Worm (Caenorhabditis elegans) whole organism, late embryonic: ENCODE data around the gene W06A7.2.

Experiments used
- K02D7.2 ChIP-seq: sonication (generic microtip); optimal IDR thresholded peaks from 2 replicates; lab custom pipeline; 2017; ENCODE audit warnings: mild to moderate bottlenecking, missing genetic modification characterization, missing compliant biosample characterization
- Y22D7AL.16 ChIP-seq: sonication (generic microtip); optimal IDR thresholded peaks from 2 replicates; lab custom pipeline; 2016; ENCODE audit warnings: missing genetic modification characterization, missing compliant biosample characterization
- ama-1 ChIP-seq: fragments of 150-350 bp; optimal IDR thresholded peaks from 2 replicates; lab custom pipeline; 2014
- ceh-14 ChIP-seq: sonication (generic microtip); optimal IDR thresholded peaks from 2 replicates; lab custom pipeline; 2016; ENCODE audit warnings: missing genotype, missing genetic modification characterization, missing compliant biosample characterization
- ceh-19 ChIP-seq: fragments of 200-800 bp; sonication (Bioruptor generic); optimal IDR thresholded peaks from 2 replicates; lab custom pipeline; 2018; ENCODE audit warnings: mild to moderate bottlenecking, missing genetic modification characterization, missing compliant biosample characterization
- ceh-22 ChIP-seq: sonication (generic microtip); optimal IDR thresholded peaks from 2 replicates; lab custom pipeline; 2017; ENCODE audit warnings: missing biosample characterization, missing genetic modification characterization
- ceh-24 ChIP-seq: sonication (generic microtip); optimal IDR thresholded peaks from 2 replicates; lab custom pipeline; 2016; ENCODE audit warnings: mild to moderate bottlenecking, missing genetic modification characterization, missing compliant biosample characterization
- ceh-31 ChIP-seq: sonication (generic microtip); optimal IDR thresholded peaks from 2 replicates; lab custom pipeline; 2016; ENCODE audit warnings: missing genetic modification characterization, missing compliant biosample characterization
- ceh-34 ChIP-seq: sonication (generic microtip); optimal IDR thresholded peaks from 2 replicates; lab custom pipeline; 2016; ENCODE audit warnings: mild to moderate bottlenecking, missing genetic modification characterization, missing compliant biosample characterization
- ceh-6 ChIP-seq: fragments of 200-800 bp; sonication (Bioruptor generic); optimal IDR thresholded peaks from 2 replicates; lab custom pipeline; 2018; ENCODE audit warnings: mild to moderate bottlenecking, missing genetic modification characterization, missing compliant biosample characterization
- che-1 ChIP-seq: sonication (generic microtip); optimal IDR thresholded peaks from 2 replicates; lab custom pipeline; 2016; ENCODE audit warnings: mild to moderate bottlenecking, missing genetic modification characterization, missing compliant biosample characterization
- dmd-4 ChIP-seq: sonication (generic microtip); optimal IDR thresholded peaks from 2 replicates; lab custom pipeline; 2016; ENCODE audit warnings: borderline replicate concordance, missing genetic modification characterization, missing compliant biosample characterization
- dve-1 ChIP-seq: sonication (generic microtip); optimal IDR thresholded peaks from 2 replicates; lab custom pipeline; 2017; ENCODE audit warnings: antibody characterized with exemption, mild to moderate bottlenecking, missing genetic modification characterization, missing compliant biosample characterization
- gmeb-2 ChIP-seq: sonication (generic microtip); optimal IDR thresholded peaks from 2 replicates; lab custom pipeline; 2016; ENCODE audit warnings: missing genetic modification characterization, inconsistent platforms, missing compliant biosample characterization
- hlh-13 ChIP-seq: fragments of 200-800 bp; sonication (Bioruptor generic); optimal IDR thresholded peaks from 2 replicates; lab custom pipeline; 2018; ENCODE audit warnings: mild to moderate bottlenecking, missing genetic modification characterization, missing compliant biosample characterization
- hlh-30 ChIP-seq: sonication (generic microtip); optimal IDR thresholded peaks from 2 replicates; lab custom pipeline; 2017; ENCODE audit warnings: antibody characterized with exemption, missing genetic modification characterization, missing compliant biosample characterization; ENCODE audit not compliant: insufficient read depth
- hlh-6 ChIP-seq: sonication (generic microtip); optimal IDR thresholded peaks from 2 replicates; lab custom pipeline; 2016; ENCODE audit warnings: missing genotype, missing genetic modification characterization, missing compliant biosample characterization
- lim-6 ChIP-seq: sonication (generic microtip); optimal IDR thresholded peaks from 2 replicates; lab custom pipeline; 2016; ENCODE audit warnings: missing genetic modification characterization, missing compliant biosample characterization
- madf-2 ChIP-seq: sonication (generic microtip); optimal IDR thresholded peaks from 2 replicates; lab custom pipeline; 2017; ENCODE audit warnings: missing genetic modification characterization, missing compliant biosample characterization
- nfya-1 ChIP-seq: sonication (generic microtip); optimal IDR thresholded peaks from 2 replicates; lab custom pipeline; 2017; ENCODE audit warnings: missing genetic modification characterization, mild to moderate bottlenecking, missing compliant biosample characterization, antibody characterized with exemption, moderate library complexity
- nhr-11 ChIP-seq: fragments of 150-350 bp; optimal IDR thresholded peaks from 2 replicates; lab custom pipeline; 2014; ENCODE audit warnings: missing biosample characterization, missing genetic modification characterization
- odd-2 ChIP-seq: sonication (generic microtip); optimal IDR thresholded peaks from 2 replicates; lab custom pipeline; 2017; ENCODE audit warnings: antibody characterized with exemption, mild to moderate bottlenecking, missing genetic modification characterization, missing compliant biosample characterization
- pha-2 ChIP-seq: sonication (generic microtip); optimal IDR thresholded peaks from 2 replicates; lab custom pipeline; 2017; ENCODE audit warnings: mild to moderate bottlenecking, missing genetic modification characterization, missing compliant biosample characterization
- pha-4 ChIP-seq: fragments of 150-350 bp; optimal IDR thresholded peaks from 2 replicates; lab custom pipeline; 2018; ENCODE audit warnings: missing biosample characterization, missing genetic modification reagents, missing genetic modification characterization
- pros-1 ChIP-seq: fragments of 150-350 bp; optimal IDR thresholded peaks from 2 replicates; lab custom pipeline; 2014; ENCODE audit warnings: missing biosample characterization, missing genetic modification reagents, missing genetic modification characterization
- ref-2 ChIP-seq: sonication (generic microtip); optimal IDR thresholded peaks from 2 replicates; lab custom pipeline; 2016; ENCODE audit warnings: missing genetic modification characterization, missing compliant biosample characterization
- sdc-2 ChIP-seq: sonication (generic microtip); optimal IDR thresholded peaks from 2 replicates; lab custom pipeline; 2016; ENCODE audit warnings: missing genotype, missing genetic modification characterization, missing compliant biosample characterization
- sox-2 ChIP-seq: fragments of 200-800 bp; sonication (Bioruptor generic); IDR thresholded peaks from 2 replicates; pipeline ENCODE4 v1.3.6; 2022; ENCODE audit warnings: missing genetic modification reagents, missing genetic modification characterization, missing compliant biosample characterization
- syd-9 ChIP-seq: sonication (generic microtip); optimal IDR thresholded peaks from 2 replicates; lab custom pipeline; 2016; ENCODE audit warnings: mild to moderate bottlenecking, missing genetic modification characterization, moderate library complexity, missing compliant biosample characterization
- tbx-2 ChIP-seq: sonication (generic microtip); optimal IDR thresholded peaks from 2 replicates; lab custom pipeline; 2016; ENCODE audit warnings: missing genetic modification characterization, missing compliant biosample characterization
- ttx-3 ChIP-seq: sonication (generic microtip); optimal IDR thresholded peaks from 2 replicates; lab custom pipeline; 2016; ENCODE audit warnings: missing genetic modification reagents, missing genetic modification characterization, missing compliant biosample characterization
- unc-55 ChIP-seq: sonication (generic microtip); optimal IDR thresholded peaks from 2 replicates; lab custom pipeline; 2017; ENCODE audit warnings: missing biosample characterization, missing genetic modification reagents, missing genetic modification characterization
- unc-86 ChIP-seq: sonication (generic microtip); optimal IDR thresholded peaks from 2 replicates; lab custom pipeline; 2016; ENCODE audit warnings: missing genetic modification characterization, missing compliant biosample characterization
- ztf-16 ChIP-seq: sonication (generic microtip); optimal IDR thresholded peaks from 2 replicates; lab custom pipeline; 2017; ENCODE audit warnings: missing genetic modification characterization, missing compliant biosample characterization

W06A7.2 gene

ce11 chrV:14784787-14785186 lies 36.9 kb upstream of the W06A7.2 start:
- TF ChIP-seq Y22D7AL.16 (tag; lab: Kevin White, UChicago): no peak
- TF ChIP-seq nfya-1 (tag; lab: Kevin White, UChicago): peak; percentile 88
- TF ChIP-seq, all 69 proteins: peak for 1

ce11 chrV:14788462-14788861 lies 33.2 kb upstream of the W06A7.2 start:
- TF ChIP-seq tbx-2 (tag; lab: Kevin White, UChicago): no peak
- TF ChIP-seq pros-1 (tag; lab: Kevin White, UChicago): no peak

- TF ChIP-seq che-1 (tag; lab: Kevin White, UChicago) (no peak), unc-55 (peak; percentile 72), ceh-34 (peak; percentile 89)
Measured at ce11 chrV:14790792-14791191, 30.9 kb upstream of the W06A7.2 start.

ce11 chrV:14791703-14792102 lies 29.9 kb upstream of the W06A7.2 start:
- TF ChIP-seq sox-2 (GFP tag; lab: Robert Waterston, UW): no peak
- no peak for TF ChIP-seq ref-2 (tag; lab: Kevin White, UChicago)
- TF ChIP-seq hlh-30: no peak
- TF ChIP-seq odd-2 (tag; lab: Kevin White, UChicago): no peak
- no peak for TF ChIP-seq hlh-13 (GFP tag; lab: Kevin White, UChicago)
- no peak for TF ChIP-seq dmd-4 (tag; lab: Kevin White, UChicago)
- no peak for TF ChIP-seq pha-4 (tag; lab: Kevin White, UChicago)
- TF ChIP-seq, all 69 proteins: peak for 0

- peak; percentile 2 for TF ChIP-seq ceh-6 (GFP tag; lab: Kevin White, UChicago)
- TF ChIP-seq lim-6 (tag; lab: Kevin White, UChicago): no peak
- no peak for TF ChIP-seq ceh-19 (GFP tag; lab: Kevin White, UChicago)
- peak; percentile 35 for TF ChIP-seq ceh-31 (tag; lab: Kevin White, UChicago)
- TF ChIP-seq ref-2 (tag; lab: Kevin White, UChicago): peak; percentile 65
- no peak for TF ChIP-seq hlh-30
Measured at ce11 chrV:14792346-14792745, 29.3 kb upstream of the W06A7.2 start.

- no peak for TF ChIP-seq nhr-11
- peak; percentile 1 for TF ChIP-seq ceh-31 (tag; lab: Kevin White, UChicago)
Measured at ce11 chrV:14793043-14793442, 28.6 kb upstream of the W06A7.2 start.

- no peak for TF ChIP-seq hlh-6
- no peak for TF ChIP-seq pha-2 (tag; lab: Kevin White, UChicago)
- TF ChIP-seq ama-1 (lab: Kevin White, UChicago): no peak
- TF ChIP-seq pros-1 (tag; lab: Kevin White, UChicago): no peak
- no peak for TF ChIP-seq gmeb-2 (tag; lab: Kevin White, UChicago)
- no peak for TF ChIP-seq ceh-6 (GFP tag; lab: Kevin White, UChicago)
- no peak for TF ChIP-seq K02D7.2 (tag; lab: Kevin White, UChicago)
- no peak for TF ChIP-seq ceh-22 (tag; lab: Kevin White, UChicago)
- no peak for TF ChIP-seq ttx-3
- no peak for TF ChIP-seq ceh-14
- no peak for TF ChIP-seq ceh-24 (tag; lab: Kevin White, UChicago)
- no peak for TF ChIP-seq dve-1 (tag; lab: Kevin White, UChicago)
- TF ChIP-seq madf-2 (tag; lab: Kevin White, UChicago): no peak
- TF ChIP-seq Y22D7AL.16 (tag; lab: Kevin White, UChicago): no peak
- TF ChIP-seq ztf-16 (tag; lab: Kevin White, UChicago): no peak
- no peak for TF ChIP-seq sdc-2 (tag; lab: Kevin White, UChicago)
- no peak for TF ChIP-seq unc-86 (tag; lab: Kevin White, UChicago)
- TF ChIP-seq syd-9: no peak
Measured at ce11 chrV:14797886-14798285, 23.8 kb upstream of the W06A7.2 start.
